Fruit fly (Drosophila melanogaster): ENCODE data around the gene NHP2.

The NHP2 gene

DNA sequence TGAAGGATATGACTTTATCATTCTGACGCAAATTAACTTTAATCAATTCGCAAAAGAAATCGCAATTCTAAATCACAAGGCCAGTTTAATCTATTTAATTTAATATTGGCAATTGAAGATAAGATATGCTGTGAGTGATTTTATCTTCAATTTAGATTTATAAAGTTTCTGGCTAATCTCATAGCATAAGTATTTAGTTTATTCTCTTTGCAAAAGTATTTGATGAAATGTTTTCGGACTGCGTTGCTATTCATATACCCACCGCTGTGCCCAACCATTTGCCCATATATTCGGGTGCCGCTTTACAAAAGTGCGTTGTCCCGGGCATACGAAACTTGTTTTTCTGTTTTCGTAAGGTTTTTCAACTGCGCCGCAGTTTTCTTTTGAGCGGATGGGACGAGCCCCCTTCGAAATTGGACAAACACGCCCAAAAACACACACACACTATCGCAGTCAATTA, 17.0 kb downstream of the NHP2 start (continued):
- TF ChIP-seq BEAF-32 (GFP tag; optimal IDR thresholded peaks at IDR 0.05) (peak; percentile 14), CG11504 (tag; optimal IDR thresholded peaks at IDR 0.05) (peak; percentile 97), Deaf1 (tag; optimal IDR thresholded peaks at IDR 0.05) (peak; percentile 83), crp (GFP tag; optimal IDR thresholded peaks at IDR 0.05) (peak in 1 of 2 experiments; percentile 49), ci (GFP tag; IDR thresholded peaks at IDR 0.05) (peak; percentile 91), CG12942 (GFP tag; optimal IDR thresholded peaks at IDR 0.05) (peak; percentile 93), CG11093 (GFP tag; IDR thresholded peaks at IDR 0.05) (peak; percentile 90), zfh1 (GFP tag; IDR thresholded peaks at IDR 0.05) (peak; percentile 82), CG12236 (GFP tag; optimal IDR thresholded peaks at IDR 0.05) (peak; percentile 94), Hr51 (GFP tag; optimal IDR thresholded peaks at IDR 0.05) (peak; percentile 90 to 98), ash1 (GFP tag; optimal IDR thresholded peaks at IDR 0.05) (peak; percentile 15), al (GFP tag; IDR thresholded peaks at IDR 0.05) (peak; percentile 91), Hmr (GFP tag; optimal IDR thresholded peaks at IDR 0.05) (peak; percentile 97), kni (GFP tag; optimal IDR thresholded peaks at IDR 0.05) (peak; percentile 92), chm (GFP tag; IDR thresholded peaks at IDR 0.05) (peak; percentile 89), CG17186 (GFP tag; optimal IDR thresholded peaks at IDR 0.05) (peak; percentile 87), aop (GFP tag; IDR thresholded peaks at IDR 0.05) (peak; percentile 59; the same call in 1 of the 2 replicates), ab (GFP tag; optimal IDR thresholded peaks at IDR 0.05) (peak; percentile 77), az2 (GFP tag; optimal IDR thresholded peaks at IDR 0.05) (peak; percentile 96), CG4404 (GFP tag; IDR thresholded peaks at IDR 0.05) (peak; percentile 89), sim (GFP tag; IDR thresholded peaks at IDR 0.05) (peak; percentile 54; the same call in 1 of the 2 replicates), Rfx (GFP tag; IDR thresholded peaks at IDR 0.05) (peak; percentile 90; the same call in 1 of the 2 replicates), CG7556 (GFP tag; optimal IDR thresholded peaks at IDR 0.05) (peak; percentile 98), CG14441 (GFP tag; IDR thresholded peaks at IDR 0.05) (peak; percentile 87), pzg (GFP tag; optimal IDR thresholded peaks at IDR 0.05) (no peak), CG6654 (GFP tag; optimal IDR thresholded peaks at IDR 0.05) (peak; percentile 91), CG10565 (GFP tag; optimal IDR thresholded peaks at IDR 0.05) (peak; percentile 92), nerfin-2 (GFP tag; IDR thresholded peaks at IDR 0.05; ENCODE audit: partially characterized antibody) (no peak), CG12104 (GFP tag; optimal IDR thresholded peaks at IDR 0.05) (peak; percentile 96), Dll (GFP tag; IDR thresholded peaks at IDR 0.05; ENCODE audit: partially characterized antibody) (no peak), Ets65A (GFP tag) (peak; percentile 99), pan (optimal IDR thresholded peaks at IDR 0.05) (no peak), pan (GFP tag; optimal IDR thresholded peaks at IDR 0.05 in 1 of 2, IDR thresholded peaks at IDR 0.05 in 1 of 2) (peak in 1 of 2 experiments; percentile 89), NFAT (GFP tag; IDR thresholded peaks at IDR 0.05) (peak; percentile 73), yki (optimal IDR thresholded peaks at IDR 0.05) (peak; percentile 16), nau (GFP tag; optimal IDR thresholded peaks at IDR 0.05) (peak; percentile 98), CG33557 (GFP tag; optimal IDR thresholded peaks at IDR 0.05) (peak; percentile 98), lov (optimal IDR thresholded peaks at IDR 0.05) (no peak), lov (GFP tag; IDR thresholded peaks at IDR 0.05) (peak; percentile 79; the same call in 2 of the 3 replicates), CG3163 (GFP tag; optimal IDR thresholded peaks at IDR 0.05) (peak; percentile 76), slou (GFP tag; optimal IDR thresholded peaks at IDR 0.05) (peak; percentile 87), jumu (GFP tag; optimal IDR thresholded peaks at IDR 0.05) (peak; percentile 88), CG34224 (GFP tag; IDR thresholded peaks at IDR 0.05; ENCODE audit: partially characterized antibody) (no peak), CG4707 (GFP tag; optimal IDR thresholded peaks at IDR 0.05) (peak; percentile 90), CG9876 (GFP tag; optimal IDR thresholded peaks at IDR 0.05) (peak; percentile 77), CG2129 (GFP tag; IDR thresholded peaks at IDR 0.05; ENCODE audit: partially characterized antibody) (no peak), trem (tag; optimal IDR thresholded peaks at IDR 0.05) (peak; percentile 95), CG9609 (GFP tag; optimal IDR thresholded peaks at IDR 0.05) (peak; percentile 91), pita (GFP tag; optimal IDR thresholded peaks at IDR 0.05) (no peak), CG10462 (GFP tag; optimal IDR thresholded peaks at IDR 0.05) (peak; percentile 96), CG14014 (GFP tag; IDR thresholded peaks at IDR 0.05) (peak; percentile 91)

Measured in whole organism, embryonic.